Worm (Caenorhabditis elegans): ENCODE data around the gene pdr-1.

pdr-1 gene

ce11 chrIII:13763260-13764112, 7.8 kb upstream of the pdr-1 start:
- TF ChIP-seq cog-1 (tag; optimal IDR thresholded peaks at IDR 0.05) (no peak), ref-1 (GFP tag; conservative IDR thresholded peaks at IDR 0.05) (no peak), T22C8.4 (GFP tag; IDR thresholded peaks at IDR 0.05) (no peak), klf-2 (GFP tag; conservative IDR thresholded peaks at IDR 0.05) (no peak), ztf-23 (GFP tag; IDR thresholded peaks at IDR 0.05) (no peak), tab-1 (GFP tag; IDR thresholded peaks at IDR 0.05) (no peak), ztf-29 (GFP tag; IDR thresholded peaks at IDR 0.05) (no peak), flt-1 (GFP tag; IDR thresholded peaks at IDR 0.05) (no peak), med-1 (GFP tag; optimal IDR thresholded peaks at IDR 0.05; ENCODE audit: insufficient read depth) (no peak)

ce11 chrIII:13765782-13766181, 5.5 kb upstream of the pdr-1 start:
- no peak for TF ChIP-seq ref-1 (GFP tag; conservative IDR thresholded peaks at IDR 0.05)
- TF ChIP-seq tab-1 (GFP tag; IDR thresholded peaks at IDR 0.05), result no peak
- TF ChIP-seq ztf-29 (GFP tag; IDR thresholded peaks at IDR 0.05), result no peak
- no peak for TF ChIP-seq T22C8.4 (GFP tag; IDR thresholded peaks at IDR 0.05)
- TF ChIP-seq flt-1 (GFP tag; IDR thresholded peaks at IDR 0.05), result no peak
- TF ChIP-seq cog-1 (tag; optimal IDR thresholded peaks at IDR 0.05), result no peak
- no peak for TF ChIP-seq ztf-23 (GFP tag; IDR thresholded peaks at IDR 0.05)
- no peak for TF ChIP-seq med-1 (GFP tag; optimal IDR thresholded peaks at IDR 0.05; ENCODE audit: insufficient read depth)
- TF ChIP-seq klf-2 (GFP tag; conservative IDR thresholded peaks at IDR 0.05), result no peak

- no peak for TF ChIP-seq ref-1 (GFP tag; conservative IDR thresholded peaks at IDR 0.05)
- TF ChIP-seq flt-1 (GFP tag; IDR thresholded peaks at IDR 0.05), result no peak
- no peak for TF ChIP-seq med-1 (GFP tag; optimal IDR thresholded peaks at IDR 0.05; ENCODE audit: insufficient read depth)
- TF ChIP-seq ztf-23 (GFP tag; IDR thresholded peaks at IDR 0.05), result no peak
- TF ChIP-seq T22C8.4 (GFP tag; IDR thresholded peaks at IDR 0.05), result no peak
- no peak for TF ChIP-seq ztf-29 (GFP tag; IDR thresholded peaks at IDR 0.05)
- no peak for TF ChIP-seq cog-1 (tag; optimal IDR thresholded peaks at IDR 0.05)
- no peak for TF ChIP-seq tab-1 (GFP tag; IDR thresholded peaks at IDR 0.05)
- no peak for TF ChIP-seq klf-2 (GFP tag; conservative IDR thresholded peaks at IDR 0.05)
Observed at ce11 chrIII:13766704-13767323, 4.5 kb upstream of the pdr-1 start.

ce11 chrIII:13768074-13768662, 3.1 kb upstream of the pdr-1 start, which contains the start of gene rml-1:
rml-1 (minus strand) TSS chrIII:13768092.
- TF ChIP-seq cog-1 (tag; optimal IDR thresholded peaks at IDR 0.05), result no peak
- TF ChIP-seq tab-1 (GFP tag; IDR thresholded peaks at IDR 0.05), result no peak
- no peak for TF ChIP-seq ztf-29 (GFP tag; IDR thresholded peaks at IDR 0.05)
- TF ChIP-seq T22C8.4 (GFP tag; IDR thresholded peaks at IDR 0.05), result no peak
- no peak for TF ChIP-seq klf-2 (GFP tag; conservative IDR thresholded peaks at IDR 0.05)
- TF ChIP-seq ref-1 (GFP tag; conservative IDR thresholded peaks at IDR 0.05), result no peak
- TF ChIP-seq ztf-23 (GFP tag; IDR thresholded peaks at IDR 0.05), result no peak
- no peak for TF ChIP-seq flt-1 (GFP tag; IDR thresholded peaks at IDR 0.05)

ce11 chrIII:13770017-13770416, 1.3 kb upstream of the pdr-1 start:
- TF ChIP-seq ztf-23 (GFP tag; IDR thresholded peaks at IDR 0.05) (no peak), flt-1 (GFP tag; IDR thresholded peaks at IDR 0.05) (no peak), tab-1 (GFP tag; IDR thresholded peaks at IDR 0.05) (no peak), T22C8.4 (GFP tag; IDR thresholded peaks at IDR 0.05) (no peak), klf-2 (GFP tag; conservative IDR thresholded peaks at IDR 0.05) (no peak), ref-1 (GFP tag; conservative IDR thresholded peaks at IDR 0.05) (no peak), med-1 (GFP tag; optimal IDR thresholded peaks at IDR 0.05; ENCODE audit: insufficient read depth) (no peak)

- TF ChIP-seq tab-1 (GFP tag; IDR thresholded peaks at IDR 0.05), result no peak
- no peak for TF ChIP-seq ztf-23 (GFP tag; IDR thresholded peaks at IDR 0.05)
- TF ChIP-seq T22C8.4 (GFP tag; IDR thresholded peaks at IDR 0.05), result no peak
- TF ChIP-seq med-1 (GFP tag; optimal IDR thresholded peaks at IDR 0.05; ENCODE audit: insufficient read depth), result no peak
- no peak for TF ChIP-seq klf-2 (GFP tag; conservative IDR thresholded peaks at IDR 0.05)
Observed at ce11 chrIII:13772876-13773275, 1.6 kb downstream of the pdr-1 start, which contains the start of gene mdt-29. mdt-29 (plus strand) TSS chrIII:13773176.

ce11 chrIII:13778816-13779215, 7.5 kb downstream of the pdr-1 start:
- no peak for TF ChIP-seq med-1 (GFP tag; optimal IDR thresholded peaks at IDR 0.05; ENCODE audit: insufficient read depth)

- no peak for TF ChIP-seq cog-1 (tag; optimal IDR thresholded peaks at IDR 0.05)
- TF ChIP-seq med-1 (GFP tag; optimal IDR thresholded peaks at IDR 0.05; ENCODE audit: insufficient read depth), result no peak
- no peak for TF ChIP-seq T22C8.4 (GFP tag; IDR thresholded peaks at IDR 0.05)
- no peak for TF ChIP-seq ref-1 (GFP tag; conservative IDR thresholded peaks at IDR 0.05)
- no peak for TF ChIP-seq klf-2 (GFP tag; conservative IDR thresholded peaks at IDR 0.05)
- TF ChIP-seq ztf-29 (GFP tag; IDR thresholded peaks at IDR 0.05), result no peak
- TF ChIP-seq ztf-23 (GFP tag; IDR thresholded peaks at IDR 0.05), result no peak
- no peak for TF ChIP-seq tab-1 (GFP tag; IDR thresholded peaks at IDR 0.05)
- TF ChIP-seq flt-1 (GFP tag; IDR thresholded peaks at IDR 0.05), result no peak
Observed at ce11 chrIII:13779360-13780093, 8.2 kb downstream of the pdr-1 start.

ce11 chrIII:13780199-13780706, 8.9 kb downstream of the pdr-1 start, which contains the start of gene pot-3:
pot-3 (plus strand) TSS chrIII:13780215.
- TF ChIP-seq ref-1 (GFP tag; conservative IDR thresholded peaks at IDR 0.05) (no peak), med-1 (GFP tag; optimal IDR thresholded peaks at IDR 0.05; ENCODE audit: insufficient read depth) (no peak), ztf-29 (GFP tag; IDR thresholded peaks at IDR 0.05) (no peak), tab-1 (GFP tag; IDR thresholded peaks at IDR 0.05) (no peak), klf-2 (GFP tag; conservative IDR thresholded peaks at IDR 0.05) (no peak), flt-1 (GFP tag; IDR thresholded peaks at IDR 0.05) (no peak), ztf-23 (GFP tag; IDR thresholded peaks at IDR 0.05) (no peak), T22C8.4 (GFP tag; IDR thresholded peaks at IDR 0.05) (no peak), cog-1 (tag; optimal IDR thresholded peaks at IDR 0.05) (no peak)

Measured in whole organism, midembryonic.